Worm (Caenorhabditis elegans) whole organism, early embryonic: ENCODE data around the gene T04G9.6.

Experiments used
- B0310.2 ChIP-seq: sonication (generic microtip); optimal IDR thresholded peaks from 2 replicates; lab custom pipeline; 2016; ENCODE audit warnings: mild to moderate bottlenecking, missing genetic modification characterization, missing compliant biosample characterization
- F13C5.2 ChIP-seq: sonication (generic microtip); optimal IDR thresholded peaks from 2 replicates; lab custom pipeline; 2017; ENCODE audit warnings: mild to moderate bottlenecking, missing genetic modification characterization, inconsistent platforms, missing compliant biosample characterization
- aly-1 ChIP-seq: sonication (generic microtip); optimal IDR thresholded peaks from 2 replicates; lab custom pipeline; 2016; ENCODE audit warnings: missing genetic modification characterization, missing compliant biosample characterization
- ama-1 ChIP-seq: fragments of 150-350 bp; optimal IDR thresholded peaks from 2 replicates; lab custom pipeline; 2014
- ceh-13 ChIP-seq: fragments of 200-800 bp; sonication (Bioruptor generic); optimal IDR thresholded peaks from 2 replicates; lab custom pipeline; 2018; ENCODE audit warnings: mild to moderate bottlenecking, missing genetic modification characterization, missing compliant biosample characterization
- ceh-36 ChIP-seq: sonication (generic microtip); optimal IDR thresholded peaks from 2 replicates; lab custom pipeline; 2016; ENCODE audit warnings: missing genetic modification characterization, inconsistent platforms, missing compliant biosample characterization
- ets-7 ChIP-seq: sonication (generic microtip); optimal IDR thresholded peaks from 2 replicates; lab custom pipeline; 2016; ENCODE audit warnings: missing genotype, missing genetic modification characterization, missing compliant biosample characterization
- flt-1 ChIP-seq: fragments of 200-800 bp; sonication (Bioruptor generic); IDR thresholded peaks from 2 replicates; pipeline ENCODE4 v1.3.6; 2022; ENCODE audit warnings: missing genetic modification characterization, missing compliant biosample characterization
- hmbx-1 ChIP-seq: sonication (generic microtip); optimal IDR thresholded peaks from 2 replicates; lab custom pipeline; 2016; ENCODE audit warnings: mild to moderate bottlenecking, missing genetic modification characterization, missing compliant biosample characterization
- hmg-4 ChIP-seq: fragments of 200-800 bp; sonication (Bioruptor generic); optimal IDR thresholded peaks from 2 replicates; lab custom pipeline; 2018; ENCODE audit warnings: mild to moderate bottlenecking, missing genetic modification characterization, missing compliant biosample characterization
- hnd-1 ChIP-seq: sonication (generic microtip); optimal IDR thresholded peaks from 2 replicates; lab custom pipeline; 2016; ENCODE audit warnings: missing genetic modification characterization, missing compliant biosample characterization
- pes-1 ChIP-seq: fragments of 200-800 bp; sonication (Bioruptor generic); IDR thresholded peaks from 2 replicates; pipeline ENCODE4 v1.3.6; 2022; ENCODE audit warnings: missing genetic modification reagents, missing genetic modification characterization, missing compliant biosample characterization
- scrt-1 ChIP-seq: fragments of 200-800 bp; sonication (Bioruptor generic); IDR thresholded peaks from 2 replicates; pipeline ENCODE4 v1.3.6; 2022; ENCODE audit warnings: missing genetic modification characterization, missing compliant biosample characterization
- sea-1 ChIP-seq: fragments of 200-800 bp; sonication (Bioruptor generic); conservative IDR thresholded peaks from 2 replicates; pipeline ENCODE4 v1.3.6; 2022; ENCODE audit warnings: missing genetic modification characterization, missing compliant biosample characterization
- tbx-11 ChIP-seq: fragments of 200-800 bp; sonication (Bioruptor generic); IDR thresholded peaks from 2 replicates; pipeline ENCODE4 v1.3.6; 2022; ENCODE audit warnings: missing genetic modification characterization, missing compliant biosample characterization
- tbx-37 ChIP-seq: fragments of 200-800 bp; sonication (Bioruptor generic); conservative IDR thresholded peaks from 2 replicates; pipeline ENCODE4 v1.3.6; 2022; ENCODE audit warnings: missing genetic modification reagents, missing genetic modification characterization, missing compliant biosample characterization
- tra-4 ChIP-seq: sonication (generic microtip); optimal IDR thresholded peaks from 2 replicates; lab custom pipeline; 2017; ENCODE audit warnings: missing genetic modification characterization, missing compliant biosample characterization

Gene T04G9.6

ce11 chrX:789848-790247 is 5.1 kb upstream of the T04G9.6 start:
- TF ChIP-seq ets-7 (no peak), pes-1 (GFP tag; lab: Robert Waterston, UW) (no peak), F13C5.2 (no peak), hmbx-1 (tag; lab: Kevin White, UChicago) (no peak), ceh-13 (no peak), tra-4 (tag; lab: Kevin White, UChicago) (no peak), tbx-11 (GFP tag; lab: Robert Waterston, UW) (no peak), ceh-36 (tag; lab: Kevin White, UChicago) (no peak), scrt-1 (GFP tag; lab: Robert Waterston, UW) (no peak), tbx-37 (GFP tag; lab: Robert Waterston, UW) (no peak)

ce11 chrX:787992-788391 is 3.2 kb upstream of the T04G9.6 start, which contains the start of gene attf-5:
TSS of gene attf-5 (plus strand) at chrX:788353.
- TF ChIP-seq hmbx-1 (tag; lab: Kevin White, UChicago) = no peak
- TF ChIP-seq B0310.2 (tag; lab: Kevin White, UChicago) = no peak
- no peak for TF ChIP-seq ets-7
- no peak for TF ChIP-seq F13C5.2
- TF ChIP-seq hnd-1 (tag; lab: Kevin White, UChicago) = no peak
- TF ChIP-seq pes-1 (GFP tag; lab: Robert Waterston, UW) = no peak
- TF ChIP-seq ama-1 (lab: Kevin White, UChicago) = no peak
- no peak for TF ChIP-seq aly-1
- TF ChIP-seq ceh-13 = no peak
- TF ChIP-seq sea-1 = no peak

DNA sequence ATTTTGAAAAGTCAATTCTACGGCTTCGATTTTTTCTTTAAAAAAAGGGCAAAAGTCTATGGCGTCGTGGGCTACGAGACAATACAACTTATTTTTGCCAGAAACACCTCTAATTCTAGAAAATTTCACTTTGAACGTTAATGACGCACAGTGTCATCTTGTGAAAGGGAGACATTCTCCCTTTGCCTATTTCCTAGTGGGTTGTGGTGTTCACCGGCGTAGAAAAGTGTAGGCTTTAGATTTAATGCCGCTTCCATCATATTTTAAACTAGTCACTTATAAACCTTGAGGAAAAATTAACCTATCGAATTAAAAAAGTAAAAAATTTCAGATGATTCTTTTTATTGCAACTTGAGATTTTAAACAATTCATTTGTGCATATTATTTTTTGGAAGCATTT is 615 bp upstream of the T04G9.6 start:
- TF ChIP-seq sea-1 (no peak), tbx-11 (GFP tag; lab: Robert Waterston, UW) (no peak), pes-1 (GFP tag; lab: Robert Waterston, UW) (no peak), scrt-1 (GFP tag; lab: Robert Waterston, UW) (no peak), hmg-4 (GFP tag; lab: Kevin White, UChicago) (no peak), hmbx-1 (tag; lab: Kevin White, UChicago) (no peak), tra-4 (tag; lab: Kevin White, UChicago) (no peak), tbx-37 (GFP tag; lab: Robert Waterston, UW) (no peak), ama-1 (lab: Kevin White, UChicago) (no peak), ceh-13 (no peak), ceh-36 (tag; lab: Kevin White, UChicago) (no peak), aly-1 (no peak), ets-7 (no peak), hnd-1 (tag; lab: Kevin White, UChicago) (no peak), B0310.2 (tag; lab: Kevin White, UChicago) (no peak)

ce11 chrX:780027-780426 is 4.7 kb downstream of the T04G9.6 start:
- TF ChIP-seq pes-1 (GFP tag; lab: Robert Waterston, UW) (no peak), aly-1 (no peak), hnd-1 (tag; lab: Kevin White, UChicago) (no peak), tra-4 (tag; lab: Kevin White, UChicago) (no peak), ets-7 (no peak), ama-1 (lab: Kevin White, UChicago) (no peak), tbx-11 (GFP tag; lab: Robert Waterston, UW) (no peak), B0310.2 (tag; lab: Kevin White, UChicago) (no peak), hmg-4 (GFP tag; lab: Kevin White, UChicago) (no peak), tbx-37 (GFP tag; lab: Robert Waterston, UW) (no peak)

DNA sequence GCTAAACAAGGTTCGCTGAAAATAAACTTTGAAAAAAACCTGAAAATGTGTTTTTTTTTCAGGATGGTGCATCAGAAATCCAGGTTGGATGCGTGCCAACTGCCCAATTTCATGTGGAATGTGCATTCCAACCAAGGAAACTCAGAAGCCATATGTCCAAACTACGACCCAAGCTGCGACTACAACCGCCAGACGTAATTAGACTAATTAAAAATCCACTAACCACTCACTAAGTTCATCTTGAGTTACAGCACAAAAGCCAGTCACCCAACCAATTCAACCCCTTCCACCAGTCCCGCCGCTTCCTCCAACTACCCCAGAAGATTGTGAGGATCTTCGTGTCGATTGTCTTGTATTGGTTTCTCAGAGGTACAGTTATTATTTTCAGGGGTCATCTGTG is 5.5 kb downstream of the T04G9.6 start:
- TF ChIP-seq aly-1 (no peak), hmbx-1 (tag; lab: Kevin White, UChicago) (no peak), pes-1 (GFP tag; lab: Robert Waterston, UW) (no peak), B0310.2 (tag; lab: Kevin White, UChicago) (no peak), flt-1 (GFP tag; lab: Robert Waterston, UW) (no peak), F13C5.2 (no peak), ceh-36 (tag; lab: Kevin White, UChicago) (no peak), ceh-13 (no peak), ama-1 (lab: Kevin White, UChicago) (no peak), scrt-1 (GFP tag; lab: Robert Waterston, UW) (no peak), tbx-11 (GFP tag; lab: Robert Waterston, UW) (no peak), ets-7 (no peak), tra-4 (tag; lab: Kevin White, UChicago) (no peak), hnd-1 (tag; lab: Kevin White, UChicago) (no peak), tbx-37 (GFP tag; lab: Robert Waterston, UW) (no peak), hmg-4 (GFP tag; lab: Kevin White, UChicago) (no peak), sea-1 (no peak)

- no peak for TF ChIP-seq flt-1 (GFP tag; lab: Robert Waterston, UW)
These were observed 7.3 kb downstream of the T04G9.6 start, which contains the start of gene nas-15 for ce11 chrX:777421-777820. TSS of gene nas-15 (plus strand) at chrX:777721.

DNA sequence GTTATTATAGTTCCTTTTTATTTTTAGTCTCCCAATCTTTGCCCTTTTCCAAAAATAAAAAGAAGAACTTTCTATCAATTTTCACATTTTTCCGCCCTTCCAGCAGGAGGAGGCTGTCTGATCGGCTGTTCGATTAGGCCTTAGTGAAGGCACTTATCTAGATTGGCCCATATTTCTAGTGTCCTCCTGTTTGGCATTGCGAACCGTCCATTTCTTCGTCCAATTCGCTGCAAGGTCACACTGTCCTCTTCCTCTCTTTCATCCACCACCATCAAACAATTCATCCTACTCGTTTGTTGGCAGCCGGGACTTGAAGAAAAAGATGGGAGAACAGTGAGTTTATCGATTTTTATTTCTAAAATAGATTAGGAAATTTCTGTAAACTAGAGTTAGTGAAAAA is 12.6 kb downstream of the T04G9.6 start, which contains the start of gene T04G9.4:
Gene T04G9.4 (plus strand): TSS at position 293 of the 400 bp plus-strand sequence.
- TF ChIP-seq hmg-4 (GFP tag; lab: Kevin White, UChicago) (no peak), ceh-13 (no peak), scrt-1 (GFP tag; lab: Robert Waterston, UW) (no peak)

DNA sequence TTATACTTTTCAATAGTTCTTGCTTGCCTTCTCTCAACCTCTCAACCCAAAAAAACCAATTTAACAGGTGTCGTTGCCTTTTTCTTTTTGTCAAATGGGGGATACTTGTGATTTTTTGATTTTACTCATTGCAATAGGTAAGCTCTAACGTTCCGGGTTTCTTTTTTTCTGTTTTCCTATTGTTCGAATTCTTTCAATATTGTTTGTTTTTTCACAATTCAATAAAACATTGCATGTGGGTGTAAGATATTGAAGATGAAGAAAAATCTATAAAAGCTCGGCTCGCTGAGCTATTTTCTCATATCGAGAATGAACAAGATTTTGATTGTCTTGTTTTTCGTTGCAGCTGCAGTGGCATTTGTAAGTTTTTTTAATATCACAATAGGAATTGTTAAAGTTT is 14.2 kb downstream of the T04G9.6 start, which contains the start of gene T04G9.7:
Gene T04G9.7 (plus strand): TSS at position 301 of the 400 bp plus-strand sequence.
- TF ChIP-seq flt-1 (GFP tag; lab: Robert Waterston, UW) = no peak
- TF ChIP-seq aly-1 = no peak
- TF ChIP-seq scrt-1 (GFP tag; lab: Robert Waterston, UW) = no peak
- no peak for TF ChIP-seq ama-1 (lab: Kevin White, UChicago)
- TF ChIP-seq ets-7 = no peak
- TF ChIP-seq ceh-36 (tag; lab: Kevin White, UChicago) = no peak
- TF ChIP-seq hnd-1 (tag; lab: Kevin White, UChicago) = no peak
- TF ChIP-seq F13C5.2 = no peak
- no peak for TF ChIP-seq hmg-4 (GFP tag; lab: Kevin White, UChicago)
- no peak for TF ChIP-seq pes-1 (GFP tag; lab: Robert Waterston, UW)
- no peak for TF ChIP-seq ceh-13
- TF ChIP-seq tbx-37 (GFP tag; lab: Robert Waterston, UW) = no peak
- no peak for TF ChIP-seq hmbx-1 (tag; lab: Kevin White, UChicago)
- no peak for TF ChIP-seq B0310.2 (tag; lab: Kevin White, UChicago)
